Worm (Caenorhabditis elegans) whole organism, L3 larva: Measurements from ENCODE around the gene Y39H10A.1.

ENCODE experiments used
- R02D3.7 ChIP-seq: fragments of 150-350 bp; optimal IDR thresholded peaks from 2 replicates; lab custom pipeline; 2014; ENCODE audit warnings: missing biosample characterization, missing genetic modification characterization
- ZK546.5 ChIP-seq: sonication (generic microtip); optimal IDR thresholded peaks from 2 replicates; lab custom pipeline; 2017; ENCODE audit warnings: missing biosample characterization, missing genetic modification characterization
- aly-2 ChIP-seq: fragments of 150-350 bp; optimal IDR thresholded peaks from 2 replicates; lab custom pipeline; 2014; ENCODE audit warnings: missing biosample characterization, missing genetic modification characterization
- ama-1 ChIP-seq: fragments of 150-350 bp; optimal IDR thresholded peaks from 2 replicates; lab custom pipeline; 2018
- ceh-16 ChIP-seq: sonication (generic microtip); optimal IDR thresholded peaks from 2 replicates; lab custom pipeline; 2017; ENCODE audit warnings: missing biosample characterization, missing genetic modification characterization
- ceh-28 ChIP-seq: fragments of 150-350 bp; optimal IDR thresholded peaks from 2 replicates; lab custom pipeline; 2014; ENCODE audit warnings: missing biosample characterization, missing genetic modification reagents, missing genetic modification characterization
- ceh-82 ChIP-seq: fragments of 150-350 bp; optimal IDR thresholded peaks from 2 replicates; lab custom pipeline; 2014; ENCODE audit warnings: missing biosample characterization, missing genetic modification characterization
- ceh-9 ChIP-seq: sonication (generic microtip); optimal IDR thresholded peaks from 2 replicates; lab custom pipeline; 2018; ENCODE audit warnings: missing biosample characterization, missing genetic modification characterization
- daf-12 ChIP-seq: fragments of 150-350 bp; optimal IDR thresholded peaks from 2 replicates; lab custom pipeline; 2014; ENCODE audit warnings: missing biosample characterization, missing genetic modification reagents, missing genetic modification characterization
- egl-5 ChIP-seq: fragments of 150-350 bp; optimal IDR thresholded peaks from 2 replicates; lab custom pipeline; 2017; ENCODE audit warnings: missing biosample characterization, missing genetic modification reagents, missing genetic modification characterization, inconsistent platforms
- elt-1 ChIP-seq: fragments of 150-350 bp; optimal IDR thresholded peaks from 2 replicates; lab custom pipeline; 2014; ENCODE audit warnings: missing biosample characterization, missing genetic modification characterization
- elt-2 ChIP-seq: sonication (generic microtip); optimal IDR thresholded peaks from 2 replicates; lab custom pipeline; 2016; ENCODE audit warnings: missing genetic modification reagents, mild to moderate bottlenecking, missing genetic modification characterization, missing compliant biosample characterization
- elt-3 ChIP-seq, 3 experiments: fragments of 150-350 bp in 1 of 3; sonication (generic microtip) in 2 of 3; optimal IDR thresholded peaks; 2 replicates in 2 of 3; 4 replicates in 1 of 3; lab custom pipeline; 2014 to 2017; ENCODE audit warnings: missing biosample characterization in 3 of 3, missing genetic modification characterization in 3 of 3
- eor-1 ChIP-seq, 2 experiments: fragments of 150-350 bp; optimal IDR thresholded peaks; 2 replicates each; lab custom pipeline; 2014 to 2018; ENCODE audit warnings: missing biosample characterization in 2 of 2, missing genetic modification characterization in 2 of 2
- fkh-10 ChIP-seq: sonication (generic microtip); optimal IDR thresholded peaks from 2 replicates; lab custom pipeline; 2017; ENCODE audit warnings: missing biosample characterization, missing genetic modification reagents, missing genetic modification characterization
- fos-1 ChIP-seq: fragments of 150-350 bp; optimal IDR thresholded peaks from 2 replicates; lab custom pipeline; 2014; ENCODE audit warnings: missing biosample characterization, missing genetic modification characterization
- hmg-11 ChIP-seq: sonication (generic microtip); optimal IDR thresholded peaks from 2 replicates; lab custom pipeline; 2016; ENCODE audit warnings: missing genetic modification characterization, missing compliant biosample characterization
- jun-1 ChIP-seq: fragments of 150-350 bp; optimal IDR thresholded peaks from 2 replicates; lab custom pipeline; 2014; ENCODE audit warnings: missing biosample characterization, missing genetic modification reagents, missing genetic modification characterization
- lin-15B ChIP-seq: fragments of 150-350 bp; optimal IDR thresholded peaks from 2 replicates; lab custom pipeline; 2014; ENCODE audit warnings: missing biosample characterization, missing genetic modification characterization
- lsy-12 ChIP-seq: sonication (generic microtip); optimal IDR thresholded peaks from 2 replicates; lab custom pipeline; 2016; ENCODE audit warnings: mild to moderate bottlenecking, missing genetic modification characterization, missing compliant biosample characterization
- mdl-1 ChIP-seq: fragments of 150-350 bp; optimal IDR thresholded peaks from 2 replicates; lab custom pipeline; 2014; ENCODE audit warnings: missing biosample characterization, missing genetic modification characterization
- mml-1 ChIP-seq: fragments of 150-350 bp; sonication (generic microtip); optimal IDR thresholded peaks from 3 replicates; lab custom pipeline; 2014; ENCODE audit warnings: missing biosample characterization, missing genetic modification characterization
- nfya-1 ChIP-seq: sonication (generic microtip); optimal IDR thresholded peaks from 2 replicates; lab custom pipeline; 2017; ENCODE audit warnings: missing genetic modification characterization, mild to moderate bottlenecking, missing compliant biosample characterization, antibody characterized with exemption, moderate library complexity; ENCODE audit not compliant: insufficient read depth
- nhr-11 ChIP-seq: fragments of 150-350 bp; optimal IDR thresholded peaks from 2 replicates; lab custom pipeline; 2014; ENCODE audit warnings: missing biosample characterization, missing genetic modification characterization
- nhr-12 ChIP-seq: fragments of 150-350 bp; optimal IDR thresholded peaks from 2 replicates; lab custom pipeline; 2014; ENCODE audit warnings: missing biosample characterization, missing genetic modification characterization
- nhr-23 ChIP-seq: fragments of 150-350 bp; optimal IDR thresholded peaks from 2 replicates; lab custom pipeline; 2014; ENCODE audit warnings: missing biosample characterization, missing genetic modification reagents, missing genetic modification characterization
- nhr-237 ChIP-seq: fragments of 150-350 bp; optimal IDR thresholded peaks from 2 replicates; lab custom pipeline; 2014; ENCODE audit warnings: missing biosample characterization, missing genetic modification characterization
- nhr-25 ChIP-seq: sonication (generic microtip); optimal IDR thresholded peaks from 2 replicates; lab custom pipeline; 2017; ENCODE audit warnings: missing biosample characterization, missing genetic modification characterization
- nhr-28 ChIP-seq: fragments of 150-350 bp; optimal IDR thresholded peaks from 2 replicates; lab custom pipeline; 2014; ENCODE audit warnings: missing biosample characterization, missing genetic modification characterization
- nhr-43 ChIP-seq: sonication (generic microtip); optimal IDR thresholded peaks from 2 replicates; lab custom pipeline; 2016; ENCODE audit warnings: mild to moderate bottlenecking, missing genetic modification characterization, missing compliant biosample characterization; ENCODE audit not compliant: poor library complexity, severe bottlenecking
- nhr-67 ChIP-seq: fragments of 150-350 bp; optimal IDR thresholded peaks from 2 replicates; lab custom pipeline; 2014; ENCODE audit warnings: missing biosample characterization, missing genetic modification characterization
- nhr-76 ChIP-seq: fragments of 150-350 bp; sonication (generic microtip); optimal IDR thresholded peaks from 5 replicates; lab custom pipeline; 2014; ENCODE audit warnings: missing biosample characterization, missing genetic modification characterization
- nhr-77 ChIP-seq: fragments of 150-350 bp; optimal IDR thresholded peaks from 2 replicates; lab custom pipeline; 2014; ENCODE audit warnings: missing biosample characterization, missing genetic modification characterization
- pha-4 ChIP-seq: fragments of 150-350 bp; optimal IDR thresholded peaks from 2 replicates; lab custom pipeline; 2014; ENCODE audit warnings: missing biosample characterization, missing genetic modification reagents, missing genetic modification characterization
- pqm-1 ChIP-seq: fragments of 150-350 bp; optimal IDR thresholded peaks from 2 replicates; lab custom pipeline; 2017; ENCODE audit warnings: missing biosample characterization, missing genetic modification characterization, inconsistent platforms
- sea-2 ChIP-seq: fragments of 150-350 bp; sonication (generic microtip); optimal IDR thresholded peaks from 4 replicates; lab custom pipeline; 2014; ENCODE audit warnings: missing biosample characterization, missing genetic modification reagents, missing genetic modification characterization
- skn-1 ChIP-seq: fragments of 150-350 bp; optimal IDR thresholded peaks from 2 replicates; lab custom pipeline; 2014; ENCODE audit warnings: missing biosample characterization, missing genetic modification characterization
- snpc-4 ChIP-seq: fragments of 150-350 bp; optimal IDR thresholded peaks from 2 replicates; lab custom pipeline; 2014; ENCODE audit warnings: missing biosample characterization, missing genetic modification characterization
- unc-39 ChIP-seq: sonication (generic microtip); optimal IDR thresholded peaks from 4 replicates; lab custom pipeline; 2017; ENCODE audit warnings: missing biosample characterization, missing genetic modification characterization
- unc-62 ChIP-seq: fragments of 150-350 bp; sonication (generic microtip); optimal IDR thresholded peaks from 4 replicates; lab custom pipeline; 2014; ENCODE audit warnings: missing biosample characterization, missing genetic modification reagents, missing genetic modification characterization
- zag-1 ChIP-seq: fragments of 150-350 bp; optimal IDR thresholded peaks from 2 replicates; lab custom pipeline; 2014; ENCODE audit warnings: missing biosample characterization, missing genetic modification characterization
- ztf-11 ChIP-seq: fragments of 150-350 bp; optimal IDR thresholded peaks from 2 replicates; lab custom pipeline; 2014; ENCODE audit warnings: missing biosample characterization, missing genetic modification characterization
- ztf-4 ChIP-seq: fragments of 150-350 bp; optimal IDR thresholded peaks from 2 replicates; lab custom pipeline; 2014; ENCODE audit warnings: missing biosample characterization, missing genetic modification characterization

Y39H10A.1 gene

ce11 chrV:3743172-3743626, 23.8 kb upstream of the Y39H10A.1 start, which contains the start of gene mtm-9:
mtm-9 (plus strand) TSS chrV:3743576.
- TF ChIP-seq pha-4 (tag; lab: Kevin White, UChicago) (peak; percentile 75), ama-1 (lab: Kevin White, UChicago) (no peak), skn-1 (peak; percentile 18), daf-12 (tag; lab: Kevin White, UChicago) (no peak), eor-1 (tag; optimal IDR thresholded peaks at IDR 0.05; lab: Kevin White, UChicago) (no peak), ZK546.5 (tag; lab: Kevin White, UChicago) (no peak), elt-1 (tag; lab: Kevin White, UChicago) (no peak), pqm-1 (tag; lab: Kevin White, UChicago) (no peak), nhr-28 (tag; lab: Kevin White, UChicago) (no peak), ceh-28 (tag; lab: Kevin White, UChicago) (peak; percentile 43), nhr-237 (no peak), nhr-67 (tag; lab: Kevin White, UChicago) (no peak), mml-1 (tag; lab: Kevin White, UChicago) (no peak), fkh-10 (GFP tag; lab: Kevin White, UChicago) (no peak), nfya-1 (tag; lab: Kevin White, UChicago) (peak; percentile 62), elt-2 (tag; lab: Kevin White, UChicago) (no peak), lsy-12 (tag; lab: Kevin White, UChicago) (no peak), egl-5 (tag; lab: Kevin White, UChicago) (no peak), unc-39 (no peak), R02D3.7 (tag; lab: Kevin White, UChicago) (peak; percentile 96), nhr-77 (tag; lab: Kevin White, UChicago) (no peak), unc-62 (GFP tag; lab: Kevin White, UChicago) (no peak), nhr-23 (tag; lab: Kevin White, UChicago) (peak; percentile 49), nhr-43 (tag; lab: Kevin White, UChicago) (no peak), jun-1 (tag; lab: Kevin White, UChicago) (peak; percentile 6), nhr-12 (tag; lab: Kevin White, UChicago) (no peak), fos-1 (tag; lab: Kevin White, UChicago) (no peak), aly-2 (tag; lab: Kevin White, UChicago) (no peak), ceh-9 (tag; lab: Kevin White, UChicago) (no peak), sea-2 (GFP tag; lab: Kevin White, UChicago) (no peak), ztf-11 (tag; lab: Kevin White, UChicago) (no peak), nhr-11 (tag; lab: Kevin White, UChicago) (no peak), lin-15B (tag; lab: Kevin White, UChicago) (peak; percentile 53), ztf-4 (tag; lab: Kevin White, UChicago) (no peak), nhr-25 (no peak), zag-1 (tag; lab: Kevin White, UChicago) (no peak), mdl-1 (tag; lab: Kevin White, UChicago) (no peak), snpc-4 (tag; lab: Kevin White, UChicago) (peak; percentile 33)

- TF ChIP-seq R02D3.7 (tag; lab: Kevin White, UChicago): no peak
- TF ChIP-seq nhr-67 (tag; lab: Kevin White, UChicago): no peak
- TF ChIP-seq, all 47 proteins: peak for 0
Observed at ce11 chrV:3750328-3750727, 16.7 kb upstream of the Y39H10A.1 start.

- TF ChIP-seq ZK546.5 (tag; lab: Kevin White, UChicago) (no peak), nfya-1 (tag; lab: Kevin White, UChicago) (peak; percentile 57), snpc-4 (tag; lab: Kevin White, UChicago) (peak; percentile 71), nhr-25 (no peak), pha-4 (tag; lab: Kevin White, UChicago) (peak; percentile 50), nhr-11 (tag; lab: Kevin White, UChicago) (no peak), mml-1 (tag; lab: Kevin White, UChicago) (no peak), nhr-76 (tag; lab: Kevin White, UChicago) (no peak), nhr-12 (tag; lab: Kevin White, UChicago) (no peak), elt-2 (tag; lab: Kevin White, UChicago) (peak; percentile 26), sea-2 (GFP tag; lab: Kevin White, UChicago) (no peak), unc-62 (GFP tag; lab: Kevin White, UChicago) (no peak), elt-3 (tag; optimal IDR thresholded peaks at IDR 0.05; lab: Kevin White, UChicago) (no peak), lin-15B (tag; lab: Kevin White, UChicago) (no peak), eor-1 (tag; optimal IDR thresholded peaks at IDR 0.05; lab: Kevin White, UChicago) (no peak), hmg-11 (peak; percentile 64), egl-5 (tag; lab: Kevin White, UChicago) (no peak), nhr-77 (tag; lab: Kevin White, UChicago) (no peak), ceh-28 (tag; lab: Kevin White, UChicago) (peak; percentile 3), ceh-82 (no peak), daf-12 (tag; lab: Kevin White, UChicago) (no peak), nhr-237 (no peak), elt-1 (tag; lab: Kevin White, UChicago) (no peak), skn-1 (peak; percentile 7), ceh-16 (tag; lab: Kevin White, UChicago) (no peak), nhr-43 (tag; lab: Kevin White, UChicago) (no peak), fkh-10 (GFP tag; lab: Kevin White, UChicago) (no peak), R02D3.7 (tag; lab: Kevin White, UChicago) (peak; percentile 68), lsy-12 (tag; lab: Kevin White, UChicago) (no peak)
Observed at ce11 chrV:3756887-3757286, 10.1 kb upstream of the Y39H10A.1 start, which contains the start of gene gid-7. gid-7 (minus strand) TSS chrV:3757074.
